Fruit fly (Drosophila melanogaster): ENCODE measurements around the gene CG7724.

DNA sequence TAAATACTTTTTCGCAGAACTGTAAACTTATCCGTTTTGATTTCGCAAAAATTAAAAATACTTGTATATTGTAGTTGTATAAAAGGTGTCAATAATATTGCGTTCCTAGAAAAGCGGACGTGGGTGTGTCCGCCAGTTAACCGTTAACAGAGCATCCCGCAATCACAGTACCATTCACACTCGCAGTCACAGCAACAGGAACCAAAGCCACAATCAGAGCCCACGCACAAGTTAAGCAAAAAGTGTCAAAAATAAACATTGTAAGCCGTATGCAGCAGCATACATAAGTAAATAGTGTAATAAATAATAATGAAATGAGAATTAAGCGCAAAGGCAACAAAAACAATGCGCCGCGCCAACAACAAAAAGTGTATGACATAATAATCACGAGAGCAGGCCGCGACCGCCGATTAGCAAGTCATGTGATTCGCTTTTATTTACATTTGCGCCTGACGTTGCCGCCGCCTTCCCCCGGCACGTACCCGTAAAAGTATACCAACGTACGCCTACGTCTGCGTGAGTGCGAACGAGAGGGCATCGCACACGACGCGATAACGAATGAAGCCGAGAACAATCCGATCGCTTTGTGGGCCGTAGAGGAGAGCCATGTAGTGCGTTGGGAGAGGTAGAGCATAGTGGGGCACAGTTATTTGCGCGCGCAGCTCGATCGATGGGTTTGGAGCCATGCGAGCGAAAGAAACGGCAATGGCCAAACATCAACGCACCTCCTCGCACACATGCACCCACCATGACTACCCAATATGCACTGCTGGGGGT lies 45.5 kb upstream of the CG7724 start:
- no peak for TF ChIP-seq CTCF (optimal IDR thresholded peaks at IDR 0.05)
- no peak for TF ChIP-seq CG8478 (optimal IDR thresholded peaks at IDR 0.05)

All from S2 (cell line).